Worm (Caenorhabditis elegans) whole organism, L3 larva: Measurements from ENCODE around the gene clec-177.

Experiments
- R02D3.7 ChIP-seq: fragments of 150-350 bp; optimal IDR thresholded peaks from 2 replicates; lab custom pipeline; 2014; ENCODE audit warnings: missing biosample characterization, missing genetic modification characterization
- ceh-16 ChIP-seq: sonication (generic microtip); optimal IDR thresholded peaks from 2 replicates; lab custom pipeline; 2017; ENCODE audit warnings: missing biosample characterization, missing genetic modification characterization
- ceh-82 ChIP-seq: fragments of 150-350 bp; optimal IDR thresholded peaks from 2 replicates; lab custom pipeline; 2014; ENCODE audit warnings: missing biosample characterization, missing genetic modification characterization
- ceh-9 ChIP-seq: sonication (generic microtip); optimal IDR thresholded peaks from 2 replicates; lab custom pipeline; 2018; ENCODE audit warnings: missing biosample characterization, missing genetic modification characterization
- daf-12 ChIP-seq: fragments of 150-350 bp; optimal IDR thresholded peaks from 2 replicates; lab custom pipeline; 2014; ENCODE audit warnings: missing biosample characterization, missing genetic modification reagents, missing genetic modification characterization
- egl-27 ChIP-seq: sonication (generic microtip); optimal IDR thresholded peaks from 4 replicates; lab custom pipeline; 2017; ENCODE audit warnings: missing biosample characterization, missing genetic modification reagents, missing genetic modification characterization
- egl-5 ChIP-seq: fragments of 150-350 bp; optimal IDR thresholded peaks from 2 replicates; lab custom pipeline; 2017; ENCODE audit warnings: missing biosample characterization, missing genetic modification reagents, missing genetic modification characterization, inconsistent platforms
- elt-1 ChIP-seq: fragments of 150-350 bp; optimal IDR thresholded peaks from 2 replicates; lab custom pipeline; 2014; ENCODE audit warnings: missing biosample characterization, missing genetic modification characterization
- elt-2 ChIP-seq: sonication (generic microtip); optimal IDR thresholded peaks from 2 replicates; lab custom pipeline; 2016; ENCODE audit warnings: missing genetic modification reagents, mild to moderate bottlenecking, missing genetic modification characterization, missing compliant biosample characterization
- elt-3 ChIP-seq, 3 experiments: fragments of 150-350 bp in 1 of 3; sonication (generic microtip) in 2 of 3; optimal IDR thresholded peaks; 2 replicates in 2 of 3; 4 replicates in 1 of 3; lab custom pipeline; 2014 to 2017; ENCODE audit warnings: missing biosample characterization in 3 of 3, missing genetic modification characterization in 3 of 3
- eor-1 ChIP-seq, 2 experiments: fragments of 150-350 bp; optimal IDR thresholded peaks; 2 replicates each; lab custom pipeline; 2014 to 2018; ENCODE audit warnings: missing biosample characterization in 2 of 2, missing genetic modification characterization in 2 of 2
- fkh-10 ChIP-seq: sonication (generic microtip); optimal IDR thresholded peaks from 2 replicates; lab custom pipeline; 2017; ENCODE audit warnings: missing biosample characterization, missing genetic modification reagents, missing genetic modification characterization
- fos-1 ChIP-seq: fragments of 150-350 bp; optimal IDR thresholded peaks from 2 replicates; lab custom pipeline; 2014; ENCODE audit warnings: missing biosample characterization, missing genetic modification characterization
- jun-1 ChIP-seq: fragments of 150-350 bp; optimal IDR thresholded peaks from 2 replicates; lab custom pipeline; 2014; ENCODE audit warnings: missing biosample characterization, missing genetic modification reagents, missing genetic modification characterization
- lin-39 ChIP-seq: fragments of 150-350 bp; optimal IDR thresholded peaks from 2 replicates; lab custom pipeline; 2018; ENCODE audit warnings: missing biosample characterization, missing genetic modification reagents, missing genetic modification characterization
- mdl-1 ChIP-seq: fragments of 150-350 bp; optimal IDR thresholded peaks from 2 replicates; lab custom pipeline; 2014; ENCODE audit warnings: missing biosample characterization, missing genetic modification characterization
- mml-1 ChIP-seq: fragments of 150-350 bp; sonication (generic microtip); optimal IDR thresholded peaks from 3 replicates; lab custom pipeline; 2014; ENCODE audit warnings: missing biosample characterization, missing genetic modification characterization
- nfya-1 ChIP-seq: sonication (generic microtip); optimal IDR thresholded peaks from 2 replicates; lab custom pipeline; 2017; ENCODE audit warnings: missing genetic modification characterization, mild to moderate bottlenecking, missing compliant biosample characterization, antibody characterized with exemption, moderate library complexity; ENCODE audit not compliant: insufficient read depth
- nhr-11 ChIP-seq: fragments of 150-350 bp; optimal IDR thresholded peaks from 2 replicates; lab custom pipeline; 2014; ENCODE audit warnings: missing biosample characterization, missing genetic modification characterization
- nhr-12 ChIP-seq: fragments of 150-350 bp; optimal IDR thresholded peaks from 2 replicates; lab custom pipeline; 2014; ENCODE audit warnings: missing biosample characterization, missing genetic modification characterization
- nhr-23 ChIP-seq: fragments of 150-350 bp; optimal IDR thresholded peaks from 2 replicates; lab custom pipeline; 2014; ENCODE audit warnings: missing biosample characterization, missing genetic modification reagents, missing genetic modification characterization
- nhr-237 ChIP-seq: fragments of 150-350 bp; optimal IDR thresholded peaks from 2 replicates; lab custom pipeline; 2014; ENCODE audit warnings: missing biosample characterization, missing genetic modification characterization
- nhr-25 ChIP-seq: sonication (generic microtip); optimal IDR thresholded peaks from 2 replicates; lab custom pipeline; 2017; ENCODE audit warnings: missing biosample characterization, missing genetic modification characterization
- nhr-28 ChIP-seq: fragments of 150-350 bp; optimal IDR thresholded peaks from 2 replicates; lab custom pipeline; 2014; ENCODE audit warnings: missing biosample characterization, missing genetic modification characterization
- nhr-43 ChIP-seq: sonication (generic microtip); optimal IDR thresholded peaks from 2 replicates; lab custom pipeline; 2016; ENCODE audit warnings: mild to moderate bottlenecking, missing genetic modification characterization, missing compliant biosample characterization; ENCODE audit not compliant: poor library complexity, severe bottlenecking
- nhr-67 ChIP-seq: fragments of 150-350 bp; optimal IDR thresholded peaks from 2 replicates; lab custom pipeline; 2014; ENCODE audit warnings: missing biosample characterization, missing genetic modification characterization
- nhr-77 ChIP-seq: fragments of 150-350 bp; optimal IDR thresholded peaks from 2 replicates; lab custom pipeline; 2014; ENCODE audit warnings: missing biosample characterization, missing genetic modification characterization
- pha-4 ChIP-seq: fragments of 150-350 bp; optimal IDR thresholded peaks from 2 replicates; lab custom pipeline; 2014; ENCODE audit warnings: missing biosample characterization, missing genetic modification reagents, missing genetic modification characterization
- sea-2 ChIP-seq: fragments of 150-350 bp; sonication (generic microtip); optimal IDR thresholded peaks from 4 replicates; lab custom pipeline; 2014; ENCODE audit warnings: missing biosample characterization, missing genetic modification reagents, missing genetic modification characterization
- skn-1 ChIP-seq: fragments of 150-350 bp; optimal IDR thresholded peaks from 2 replicates; lab custom pipeline; 2014; ENCODE audit warnings: missing biosample characterization, missing genetic modification characterization
- snpc-4 ChIP-seq: fragments of 150-350 bp; optimal IDR thresholded peaks from 2 replicates; lab custom pipeline; 2014; ENCODE audit warnings: missing biosample characterization, missing genetic modification characterization
- tbx-2 ChIP-seq: sonication (generic microtip); optimal IDR thresholded peaks from 2 replicates; lab custom pipeline; 2016; ENCODE audit warnings: mild to moderate bottlenecking, missing genetic modification characterization, missing compliant biosample characterization
- unc-39 ChIP-seq: sonication (generic microtip); optimal IDR thresholded peaks from 4 replicates; lab custom pipeline; 2017; ENCODE audit warnings: missing biosample characterization, missing genetic modification characterization
- zag-1 ChIP-seq: fragments of 150-350 bp; optimal IDR thresholded peaks from 2 replicates; lab custom pipeline; 2014; ENCODE audit warnings: missing biosample characterization, missing genetic modification characterization
- ztf-11 ChIP-seq: fragments of 150-350 bp; optimal IDR thresholded peaks from 2 replicates; lab custom pipeline; 2014; ENCODE audit warnings: missing biosample characterization, missing genetic modification characterization

The clec-177 gene

DNA sequence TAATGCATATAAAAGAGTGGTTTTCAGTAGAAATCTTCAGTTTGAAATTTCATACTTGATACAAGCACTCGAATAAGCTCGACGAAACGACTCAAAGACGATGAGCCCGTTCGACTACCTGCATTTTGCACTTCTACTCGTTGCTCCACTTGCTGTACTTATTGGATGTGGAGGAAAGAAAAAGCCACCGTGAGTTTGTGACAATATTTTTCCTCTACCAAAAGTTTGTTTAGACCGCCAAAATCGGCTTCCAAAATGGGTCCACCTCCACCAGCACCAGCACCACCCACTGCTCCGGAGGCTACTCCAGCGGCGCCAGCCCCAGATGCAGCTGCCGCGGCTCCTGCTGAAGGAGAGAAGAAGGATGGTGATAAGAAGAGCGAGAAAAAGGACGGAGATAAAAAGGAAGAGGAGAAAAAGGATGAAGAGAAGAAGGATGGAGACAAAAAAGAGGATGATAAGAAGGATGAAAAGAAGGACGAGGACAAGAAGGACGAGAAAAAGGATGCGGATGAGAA, 9.1 kb upstream of the clec-177 start, which contains the start of gene E03H12.5:
Gene E03H12.5 (plus strand): TSS at position 51 of the 518 bp plus-strand sequence.
- TF ChIP-seq mml-1 (tag; lab: Kevin White, UChicago), result no peak
- no peak for TF ChIP-seq pha-4 (tag; lab: Kevin White, UChicago)
- TF ChIP-seq, all 47 proteins: peak for 0

DNA sequence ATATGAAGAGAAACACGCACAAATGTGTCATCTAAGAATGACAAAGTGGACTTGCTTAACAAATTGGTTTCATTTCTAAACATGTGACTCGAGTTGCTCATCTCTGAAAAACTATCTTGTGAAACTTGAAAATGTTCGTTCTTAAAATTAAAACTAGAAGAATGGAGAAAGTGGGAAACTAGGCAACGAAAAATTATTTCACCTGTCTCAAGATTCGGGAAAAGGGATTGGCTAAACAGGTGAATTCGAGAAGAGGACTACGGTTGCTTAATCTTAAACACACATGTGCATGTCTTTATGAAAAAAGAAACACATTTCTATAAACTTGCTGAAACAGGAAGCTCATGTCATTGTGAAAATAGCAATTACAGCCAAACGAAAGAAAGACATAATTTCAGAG, 5.3 kb upstream of the clec-177 start, which contains the start of gene srz-24:
Gene srz-24 (minus strand): TSS at position 101 of the 400 bp plus-strand sequence.
- TF ChIP-seq fkh-10 (GFP tag; lab: Kevin White, UChicago) (no peak), nhr-25 (no peak), nhr-11 (tag; lab: Kevin White, UChicago) (no peak), egl-5 (tag; lab: Kevin White, UChicago) (no peak), jun-1 (tag; lab: Kevin White, UChicago) (no peak), sea-2 (GFP tag; lab: Kevin White, UChicago) (no peak)

DNA sequence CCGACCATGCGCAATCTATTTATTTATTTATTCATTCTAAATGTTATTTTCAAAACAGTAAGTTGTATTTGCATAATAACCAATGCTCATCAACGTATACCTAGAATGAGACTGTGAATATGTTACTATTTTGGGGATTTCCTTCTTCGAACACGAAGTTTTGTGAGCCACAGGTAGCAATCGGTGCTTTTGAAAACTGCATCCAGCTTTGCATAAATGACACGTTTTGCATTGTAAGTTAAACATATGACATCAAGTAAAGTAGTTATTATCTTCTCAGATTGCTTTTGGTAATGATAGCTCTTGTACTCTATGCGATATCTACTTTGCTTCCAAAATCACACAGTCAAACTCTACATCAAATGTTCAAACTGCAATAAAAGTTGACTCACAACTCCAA, 3.9 kb upstream of the clec-177 start, which contains the start of gene E03H12.4:
Gene E03H12.4 (plus strand): TSS at position 120 of the 400 bp plus-strand sequence.
- TF ChIP-seq nhr-77 (no peak), nfya-1 (no peak), egl-27 (tag; lab: Kevin White, UChicago) (no peak), nhr-23 (no peak), ceh-82 (tag; lab: Kevin White, UChicago) (no peak), nhr-67 (tag; lab: Kevin White, UChicago) (no peak), R02D3.7 (tag; lab: Kevin White, UChicago) (no peak), eor-1 (tag; optimal IDR thresholded peaks at IDR 0.05; lab: Kevin White, UChicago) (no peak), egl-5 (tag; lab: Kevin White, UChicago) (no peak), unc-39 (tag; lab: Kevin White, UChicago) (no peak), ceh-16 (no peak), nhr-43 (tag; lab: Kevin White, UChicago) (no peak), daf-12 (tag; lab: Kevin White, UChicago) (no peak), nhr-237 (tag; lab: Kevin White, UChicago) (no peak), tbx-2 (tag; lab: Kevin White, UChicago) (no peak), nhr-12 (tag; lab: Kevin White, UChicago) (no peak), zag-1 (tag; lab: Kevin White, UChicago) (no peak), fos-1 (no peak), mml-1 (tag; lab: Kevin White, UChicago) (no peak)

DNA sequence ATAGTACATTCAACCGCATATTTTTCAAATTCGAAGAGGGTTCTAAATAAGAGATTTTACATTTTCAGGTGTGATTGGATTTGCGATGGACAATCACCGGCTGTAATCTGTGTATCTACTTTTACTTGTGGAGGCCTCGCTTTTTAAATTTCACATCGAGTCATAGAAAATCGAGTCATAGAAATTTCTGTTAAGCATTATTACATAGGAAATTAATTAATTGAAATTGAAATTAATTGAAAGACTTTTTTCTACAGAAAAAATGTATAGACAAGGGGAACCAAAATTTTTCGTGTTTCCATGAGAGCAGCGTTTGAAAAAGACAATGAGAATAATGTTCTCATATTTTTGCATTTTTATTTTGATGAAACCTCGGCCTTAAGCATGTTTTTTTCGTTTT, 2.6 kb upstream of the clec-177 start, which contains the start of gene clec-176:
Gene clec-176 (plus strand): TSS at position 301 of the 400 bp plus-strand sequence.
- TF ChIP-seq nhr-28 (tag; lab: Kevin White, UChicago) (no peak), nhr-11 (tag; lab: Kevin White, UChicago) (no peak), lin-39 (tag; lab: Kevin White, UChicago) (no peak), elt-3 (tag; optimal IDR thresholded peaks at IDR 0.05; lab: Kevin White, UChicago) (no peak), unc-39 (tag; lab: Kevin White, UChicago) (no peak), egl-5 (tag; lab: Kevin White, UChicago) (no peak), mdl-1 (tag; lab: Kevin White, UChicago) (no peak), nhr-43 (tag; lab: Kevin White, UChicago) (no peak), skn-1 (no peak), elt-1 (tag; lab: Kevin White, UChicago) (no peak), jun-1 (tag; lab: Kevin White, UChicago) (no peak), sea-2 (GFP tag; lab: Kevin White, UChicago) (no peak), tbx-2 (tag; lab: Kevin White, UChicago) (no peak), ztf-11 (tag; lab: Kevin White, UChicago) (no peak), ceh-9 (tag; lab: Kevin White, UChicago) (no peak), snpc-4 (tag; lab: Kevin White, UChicago) (no peak), elt-2 (tag; lab: Kevin White, UChicago) (no peak)
